Fruit fly (Drosophila melanogaster) whole organism, embryonic: ENCODE measurements around the gene CG11999.

Experiments used
- CG10274 ChIP-seq: fragments of 200-800 bp; sonication (Bioruptor generic); optimal IDR thresholded peaks from 3 replicates; lab custom pipeline; 2017; ENCODE audit warnings: missing biosample characterization, mild to moderate bottlenecking, missing genetic modification characterization
- CG11696 ChIP-seq: fragments of 200-800 bp; sonication (Bioruptor generic); IDR thresholded peaks from 2 replicates; pipeline ENCODE4 v1.3.6; 2022; ENCODE audit warnings: missing biosample characterization, missing genetic modification characterization
- CG12155 ChIP-seq: fragments of 200-800 bp; sonication (Bioruptor generic); optimal IDR thresholded peaks from 3 replicates; lab custom pipeline; 2016; ENCODE audit warnings: missing biosample characterization, missing genetic modification characterization
- CG14965 ChIP-seq: fragments of 200-800 bp; sonication (Bioruptor generic); optimal IDR thresholded peaks from 2 replicates; lab custom pipeline; 2016; ENCODE audit warnings: missing biosample characterization, missing genetic modification characterization, borderline replicate concordance
- CG18011 ChIP-seq: fragments of 200-800 bp; sonication (Bioruptor generic); optimal IDR thresholded peaks from 2 replicates; lab custom pipeline; 2017; ENCODE audit warnings: missing biosample characterization, missing genetic modification characterization, mild to moderate bottlenecking, moderate library complexity, missing genotype
- CG18764 ChIP-seq: fragments of 200-800 bp; sonication (Bioruptor generic); optimal IDR thresholded peaks from 3 replicates; lab custom pipeline; 2016; ENCODE audit warnings: missing biosample characterization, missing genetic modification characterization
- CG2678 ChIP-seq: fragments of 200-800 bp; sonication (Bioruptor generic); optimal IDR thresholded peaks from 3 replicates; lab custom pipeline; 2019; ENCODE audit warnings: missing biosample characterization, mild to moderate bottlenecking, missing genetic modification characterization, moderate library complexity
- CG2875 ChIP-seq: fragments of 200-800 bp; sonication (Bioruptor generic); optimal IDR thresholded peaks from 2 replicates; lab custom pipeline; 2017; ENCODE audit warnings: missing biosample characterization, mild to moderate bottlenecking, missing genetic modification characterization, missing genetic modification reagents
- CG30403 ChIP-seq: fragments of 200-800 bp; sonication (Bioruptor generic); optimal IDR thresholded peaks from 3 replicates; lab custom pipeline; 2016; ENCODE audit warnings: missing biosample characterization, missing genetic modification characterization
- CG31365 ChIP-seq: fragments of 200-800 bp; sonication (Bioruptor generic); optimal IDR thresholded peaks from 2 replicates; lab custom pipeline; 2018; ENCODE audit warnings: missing biosample characterization, mild to moderate bottlenecking, missing genetic modification characterization
- CG3407 ChIP-seq: fragments of 200-800 bp; sonication (Bioruptor generic); optimal IDR thresholded peaks from 2 replicates; lab custom pipeline; 2018; ENCODE audit warnings: missing biosample characterization, mild to moderate bottlenecking, missing genetic modification characterization
- CG34376 ChIP-seq: fragments of 200-800 bp; sonication (Bioruptor generic); optimal IDR thresholded peaks from 2 replicates; lab custom pipeline; 2018; ENCODE audit warnings: missing biosample characterization, mild to moderate bottlenecking, missing genetic modification characterization
- CG3847 ChIP-seq: fragments of 200-800 bp; sonication (Bioruptor generic); IDR thresholded peaks from 2 replicates; pipeline ENCODE4 v1.3.6; 2022; ENCODE audit warnings: missing biosample characterization, missing genetic modification characterization
- CG43689 ChIP-seq: fragments of 200-800 bp; sonication (Bioruptor generic); IDR thresholded peaks from 2 replicates; pipeline ENCODE4 v1.3.6; 2022; ENCODE audit warnings: missing biosample characterization, missing genetic modification characterization
- CG4707 ChIP-seq: fragments of 200-800 bp; sonication (Bioruptor generic); optimal IDR thresholded peaks from 2 replicates; lab custom pipeline; 2018; ENCODE audit warnings: missing biosample characterization, mild to moderate bottlenecking, missing genetic modification characterization, moderate library complexity
- CG4730 ChIP-seq: fragments of 200-800 bp; sonication (Bioruptor generic); IDR thresholded peaks from 2 replicates; pipeline ENCODE4 v1.3.6; 2022; ENCODE audit warnings: missing biosample characterization, missing genetic modification characterization
- CG6272 ChIP-seq: fragments of 200-800 bp; sonication (Bioruptor generic); IDR thresholded peaks from 2 replicates; pipeline ENCODE4 v1.3.6; 2022; ENCODE audit warnings: missing biosample characterization, missing genetic modification characterization
- CG6813 ChIP-seq: fragments of 200-800 bp; sonication (Bioruptor generic); optimal IDR thresholded peaks from 2 replicates; lab custom pipeline; 2017; ENCODE audit warnings: missing biosample characterization, missing genetic modification characterization, mild to moderate bottlenecking, moderate library complexity, missing genetic modification reagents
- CG7786 ChIP-seq: fragments of 200-800 bp; sonication (Bioruptor generic); optimal IDR thresholded peaks from 2 replicates; lab custom pipeline; 2016; ENCODE audit warnings: missing biosample characterization, missing genetic modification characterization
- CG8290 ChIP-seq, 3 experiments: fragments of 200-800 bp; sonication (Bioruptor generic); optimal IDR thresholded peaks; 2 replicates each; lab custom pipeline; 2016 to 2019; ENCODE audit warnings: missing biosample characterization in 3 of 3, missing genetic modification characterization in 3 of 3, mild to moderate bottlenecking in 2 of 3, moderate library complexity in 1 of 3
- CG8478 ChIP-seq: fragments of >200 bp; optimal IDR thresholded peaks from 2 replicates; lab custom pipeline; 2018
- Dp ChIP-seq: fragments of 200-800 bp; sonication (Bioruptor generic); optimal IDR thresholded peaks from 2 replicates; lab custom pipeline; 2018; ENCODE audit warnings: missing biosample characterization, mild to moderate bottlenecking, missing genetic modification characterization, moderate library complexity
- HHEX ChIP-seq: fragments of 200-800 bp; sonication (Bioruptor generic); optimal IDR thresholded peaks from 3 replicates; lab custom pipeline; 2017; ENCODE audit warnings: missing biosample characterization, mild to moderate bottlenecking, missing genetic modification characterization, missing genetic modification reagents
- Hmr ChIP-seq: fragments of 200-800 bp; sonication (Bioruptor generic); optimal IDR thresholded peaks from 3 replicates; lab custom pipeline; 2017; ENCODE audit warnings: mild to moderate bottlenecking, missing biosample characterization, missing genetic modification reagents, missing genetic modification characterization
- Hr78 ChIP-seq, 2 experiments: fragments of 200-800 bp in 1 of 2; fragments of >200 bp in 1 of 2; sonication (Bioruptor generic) in 1 of 2; optimal IDR thresholded peaks; 2 replicates each; lab custom pipeline; 2017 to 2019; ENCODE audit warnings: missing biosample characterization in 2 of 2, missing genetic modification characterization in 2 of 2, mild to moderate bottlenecking in 1 of 2, moderate library complexity in 1 of 2
- MBD-R2 ChIP-seq: fragments of 200-800 bp; sonication (Bioruptor generic); IDR thresholded peaks from 2 replicates; pipeline ENCODE4 v1.3.6; 2022; ENCODE audit warnings: missing biosample characterization, missing genetic modification characterization
- Med ChIP-seq: fragments of 200-800 bp; sonication (Bioruptor generic); peaks from one replicate; lab custom pipeline; 2016; ENCODE audit warnings: missing biosample characterization, missing genetic modification characterization, mild to moderate bottlenecking, inconsistent platforms, moderate library complexity
- Optix ChIP-seq: fragments of 200-800 bp; sonication (Bioruptor generic); IDR thresholded peaks from 3 replicates; pipeline ENCODE4 v1.3.6; 2022; ENCODE audit warnings: missing biosample characterization, missing genetic modification characterization
- amos ChIP-seq: fragments of 200-800 bp; sonication (Bioruptor generic); IDR thresholded peaks from 2 replicates; pipeline ENCODE4 v1.3.6; 2022; ENCODE audit warnings: missing biosample characterization, missing genetic modification characterization; ENCODE audit not compliant: partially characterized antibody
- ase ChIP-seq: fragments of 200-800 bp; sonication (Bioruptor generic); IDR thresholded peaks from 3 replicates; pipeline ENCODE4 v1.3.6; 2022; ENCODE audit warnings: missing biosample characterization, missing genetic modification characterization
- bbx ChIP-seq: fragments of 200-800 bp; sonication (Bioruptor generic); IDR thresholded peaks from 2 replicates; pipeline ENCODE4 v1.3.6; 2022; ENCODE audit warnings: missing biosample characterization, missing genetic modification characterization; ENCODE audit not compliant: partially characterized antibody
- crc ChIP-seq: fragments of 200-800 bp; sonication (Bioruptor generic); optimal IDR thresholded peaks from 2 replicates; lab custom pipeline; 2016; ENCODE audit warnings: missing biosample characterization, missing genetic modification characterization
- croc ChIP-seq: fragments of 200-800 bp; sonication (Bioruptor generic); conservative IDR thresholded peaks from 3 replicates; pipeline ENCODE4 v1.3.6; 2022; ENCODE audit warnings: missing biosample characterization, missing genetic modification characterization
- exex ChIP-seq: fragments of 200-800 bp; sonication (Bioruptor generic); optimal IDR thresholded peaks from 4 replicates; lab custom pipeline; 2018; ENCODE audit warnings: missing biosample characterization, mild to moderate bottlenecking, missing genetic modification characterization, moderate library complexity
- fd102C ChIP-seq: fragments of 200-800 bp; sonication (Bioruptor generic); optimal IDR thresholded peaks from 2 replicates; lab custom pipeline; 2018; ENCODE audit warnings: missing biosample characterization, mild to moderate bottlenecking, missing genetic modification characterization, moderate library complexity
- fd3F ChIP-seq: fragments of 200-800 bp; sonication (Bioruptor generic); optimal IDR thresholded peaks from 2 replicates; lab custom pipeline; 2018; ENCODE audit warnings: missing biosample characterization, mild to moderate bottlenecking, missing genetic modification characterization, moderate library complexity
- fru ChIP-seq: fragments of >200 bp; optimal IDR thresholded peaks from 2 replicates; lab custom pipeline; 2017
- gem ChIP-seq: fragments of 200-800 bp; sonication (Bioruptor generic); optimal IDR thresholded peaks from 2 replicates; lab custom pipeline; 2019; ENCODE audit warnings: missing biosample characterization, mild to moderate bottlenecking, missing genetic modification characterization, moderate library complexity
- grau ChIP-seq: fragments of 200-800 bp; optimal IDR thresholded peaks from 3 replicates; lab custom pipeline; 2019; ENCODE audit warnings: missing biosample characterization, mild to moderate bottlenecking, missing genetic modification characterization, moderate library complexity
- grn ChIP-seq: fragments of 200-800 bp; sonication (Bioruptor generic); optimal IDR thresholded peaks from 3 replicates; lab custom pipeline; 2017; ENCODE audit warnings: missing biosample characterization, missing genetic modification characterization
- jumu ChIP-seq: fragments of 200-800 bp; sonication (Bioruptor generic); optimal IDR thresholded peaks from 3 replicates; lab custom pipeline; 2016; ENCODE audit warnings: missing biosample characterization, missing genetic modification characterization
- oc ChIP-seq: fragments of 200-800 bp; sonication (Bioruptor generic); optimal IDR thresholded peaks from 2 replicates; lab custom pipeline; 2018; ENCODE audit warnings: missing biosample characterization, mild to moderate bottlenecking, missing genetic modification characterization, moderate library complexity
- pan ChIP-seq, 4 experiments: fragments of >200 bp in 3 of 4; fragments of 200-800 bp in 1 of 4; sonication (Bioruptor generic) in 1 of 4; optimal IDR thresholded peaks in 3 of 4; IDR thresholded peaks in 1 of 4; 2 replicates each; pipeline versions ENCODE4 v1.3.6 to Lab custom; 2017 to 2022; ENCODE audit warnings: missing biosample characterization in 2 of 4, missing genetic modification characterization in 2 of 4, mixed read lengths in 1 of 4
- pho ChIP-seq: fragments of 200-800 bp; sonication (Bioruptor generic); optimal IDR thresholded peaks from 2 replicates; lab custom pipeline; 2016; ENCODE audit warnings: missing biosample characterization, missing genetic modification characterization
- sc ChIP-seq, 3 experiments: fragments of >200 bp in 2 of 3; fragments of 200-800 bp in 1 of 3; sonication (Bioruptor generic) in 1 of 3; optimal IDR thresholded peaks; 2 replicates in 2 of 3; 3 replicates in 1 of 3; lab custom pipeline; 2017; ENCODE audit warnings: mild to moderate bottlenecking in 1 of 3, missing biosample characterization in 1 of 3, missing genetic modification characterization in 1 of 3, missing genetic modification reagents in 1 of 3
- so ChIP-seq: fragments of 200-800 bp; sonication (Bioruptor generic); IDR thresholded peaks from 3 replicates; pipeline ENCODE4 v1.3.6; 2022; ENCODE audit warnings: missing biosample characterization, missing genetic modification characterization
- stc ChIP-seq: fragments of 200-800 bp; sonication (Bioruptor generic); IDR thresholded peaks from 2 replicates; pipeline ENCODE4 v1.3.6; 2022; ENCODE audit warnings: missing biosample characterization, missing genetic modification characterization
- zfh1 ChIP-seq: fragments of 200-800 bp; sonication (Bioruptor generic); IDR thresholded peaks from 3 replicates; pipeline ENCODE4 v1.3.6; 2022; ENCODE audit warnings: missing biosample characterization, missing genetic modification characterization

CG11999 gene

dm6 chr3R:5310250-5310649 is 44.3 kb downstream of the CG11999 start (continued):
- TF ChIP-seq CG2875 (no peak), Med (peak; percentile 56), zfh1 (GFP tag; lab: Robert Waterston, UW) (no peak), grn (GFP tag; lab: Kevin White, UChicago) (no peak), ase (GFP tag; lab: Robert Waterston, UW) (no peak)

dm6 chr3R:5309234-5309798 is 45.2 kb downstream of the CG11999 start:
- TF ChIP-seq CG12155 (GFP tag; lab: Kevin White, UChicago): no peak
- no peak for TF ChIP-seq Hmr (GFP tag; lab: Kevin White, UChicago)
- TF ChIP-seq CG10274 (GFP tag; lab: Kevin White, UChicago): no peak
- TF ChIP-seq CG8478: no peak
- TF ChIP-seq CG8290 (GFP tag; optimal IDR thresholded peaks at IDR 0.05; lab: Kevin White, UChicago): no peak
- TF ChIP-seq CG8290 (tag; optimal IDR thresholded peaks at IDR 0.05; lab: Kevin White, UChicago): peak in 1 of 2 experiments; percentile 9
- TF ChIP-seq sc (optimal IDR thresholded peaks at IDR 0.05; lab: Kevin White, UChicago): no peak
- no peak for TF ChIP-seq sc (GFP tag; optimal IDR thresholded peaks at IDR 0.05; lab: Kevin White, UChicago)
- no peak for TF ChIP-seq jumu (GFP tag; lab: Kevin White, UChicago)
- no peak for TF ChIP-seq CG6272 (GFP tag; lab: Robert Waterston, UW)
- no peak for TF ChIP-seq so
- no peak for TF ChIP-seq pan (optimal IDR thresholded peaks at IDR 0.05; lab: Kevin White, UChicago)
- no peak for TF ChIP-seq pan (GFP tag; optimal IDR thresholded peaks at IDR 0.05 in 1 of 2, IDR thresholded peaks at IDR 0.05 in 1 of 2)
- no peak for TF ChIP-seq CG3407 (GFP tag; lab: Kevin White, UChicago)
- TF ChIP-seq CG11696 (GFP tag; lab: Robert Waterston, UW): no peak
- no peak for TF ChIP-seq fru (lab: Kevin White, UChicago)
- TF ChIP-seq pho (GFP tag; lab: Kevin White, UChicago): no peak
- peak; percentile 36 for TF ChIP-seq CG2678 (tag; lab: Kevin White, UChicago)
- no peak for TF ChIP-seq MBD-R2 (GFP tag; lab: Robert Waterston, UW)
- no peak for TF ChIP-seq CG4707 (GFP tag; lab: Kevin White, UChicago)
- peak; percentile 28 for TF ChIP-seq CG6813 (GFP tag; lab: Kevin White, UChicago)
- no peak for TF ChIP-seq CG18764 (GFP tag; lab: Kevin White, UChicago)
- no peak for TF ChIP-seq CG3847 (GFP tag; lab: Robert Waterston, UW)
- no peak for TF ChIP-seq crc (GFP tag; lab: Kevin White, UChicago)
- no peak for TF ChIP-seq CG31365
- no peak for TF ChIP-seq bbx
- no peak for TF ChIP-seq CG14965 (GFP tag; lab: Kevin White, UChicago)
- no peak for TF ChIP-seq Dp
- no peak for TF ChIP-seq CG43689 (GFP tag; lab: Robert Waterston, UW)
- TF ChIP-seq CG30403 (GFP tag; lab: Kevin White, UChicago): no peak
- no peak for TF ChIP-seq HHEX (GFP tag; lab: Kevin White, UChicago)
- no peak for TF ChIP-seq Optix (GFP tag; lab: Robert Waterston, UW)
- no peak for TF ChIP-seq fd102C
- no peak for TF ChIP-seq stc (GFP tag; lab: Robert Waterston, UW)
- no peak for TF ChIP-seq CG18011 (GFP tag; lab: Kevin White, UChicago)
- TF ChIP-seq Hr78 (GFP tag; optimal IDR thresholded peaks at IDR 0.05; lab: Kevin White, UChicago): no peak
- TF ChIP-seq CG34376 (GFP tag; lab: Kevin White, UChicago): peak; percentile 74
- TF ChIP-seq amos (GFP tag; lab: Robert Waterston, UW): no peak
- peak; percentile 83 for TF ChIP-seq exex
- TF ChIP-seq croc: no peak
- no peak for TF ChIP-seq oc (tag; lab: Kevin White, UChicago)
- no peak for TF ChIP-seq fd3F (GFP tag; lab: Kevin White, UChicago)
- no peak for TF ChIP-seq grau (tag; lab: Kevin White, UChicago)
- no peak for TF ChIP-seq CG7786
- no peak for TF ChIP-seq gem (tag; lab: Kevin White, UChicago)
- TF ChIP-seq CG4730 (GFP tag; lab: Robert Waterston, UW): no peak
